Worm (Caenorhabditis elegans) whole organism, L4 larva: ENCODE data around the gene H12D21.6.

Source experiments
- aly-2 ChIP-seq: sonication (generic microtip); optimal IDR thresholded peaks from 2 replicates; lab custom pipeline; 2018; ENCODE audit warnings: missing biosample characterization, missing genetic modification characterization
- ama-1 ChIP-seq: fragments of 150-350 bp; optimal IDR thresholded peaks from 2 replicates; lab custom pipeline; 2014; ENCODE audit warnings: inconsistent platforms, mixed read lengths
- mdl-1 ChIP-seq, 2 experiments: fragments of 150-350 bp in 1 of 2; sonication (generic microtip) in 1 of 2; optimal IDR thresholded peaks; 2 replicates each; lab custom pipeline; 2014 to 2017; ENCODE audit warnings: missing biosample characterization in 2 of 2, missing genetic modification characterization in 2 of 2
- nhr-11 ChIP-seq: fragments of 150-350 bp; optimal IDR thresholded peaks from 2 replicates; lab custom pipeline; 2014; ENCODE audit warnings: missing biosample characterization, missing genetic modification characterization
- nhr-237 ChIP-seq: sonication (generic microtip); optimal IDR thresholded peaks from 2 replicates; lab custom pipeline; 2017; ENCODE audit warnings: missing biosample characterization, missing genetic modification characterization
- unc-62 ChIP-seq, 3 experiments: fragments of 150-350 bp in 1 of 3; sonication (generic microtip); optimal IDR thresholded peaks in 2 of 3; peaks in 1 of 3; 1 replicate in 1 of 3; 2 replicates in 2 of 3; lab custom pipeline; 2014 to 2017; ENCODE audit warnings: missing biosample characterization in 3 of 3, missing genetic modification characterization in 3 of 3, missing genetic modification reagents in 3 of 3, missing genotype in 1 of 3
- zag-1 ChIP-seq: fragments of 150-350 bp; optimal IDR thresholded peaks from 2 replicates; lab custom pipeline; 2014; ENCODE audit warnings: missing biosample characterization, missing genetic modification characterization

DNA sequence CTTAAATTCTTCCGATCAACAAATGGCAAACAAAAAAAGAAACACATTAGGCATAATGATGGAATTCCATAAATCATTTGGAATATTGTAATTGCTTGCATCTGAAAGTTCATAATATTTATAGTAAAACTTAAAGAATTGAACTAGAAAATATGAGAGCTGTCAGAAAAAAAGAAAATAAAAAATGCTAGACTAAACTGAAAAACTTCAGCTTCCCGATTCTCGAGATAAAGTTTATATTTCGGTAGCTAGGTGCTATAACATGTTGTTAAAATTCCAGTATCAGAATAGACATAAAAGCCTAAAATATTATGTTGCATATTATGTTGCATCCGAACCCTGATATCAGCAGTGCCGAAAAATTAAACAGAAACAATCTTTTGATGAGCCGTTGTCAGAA is 26.5 kb upstream of the H12D21.6 start, which contains the start of gene srg-54:
- TF ChIP-seq mdl-1 (tag; optimal IDR thresholded peaks at IDR 0.05; lab: Kevin White, UChicago) (no peak), ama-1 (no peak), zag-1 (tag; lab: Kevin White, UChicago) (no peak), nhr-11 (no peak), aly-2 (tag; lab: Kevin White, UChicago) (no peak), unc-62 (GFP tag; optimal IDR thresholded peaks at IDR 0.05 in 1 of 2; lab: Kevin White, UChicago) (no peak), unc-62 (tag; optimal IDR thresholded peaks at IDR 0.05; lab: Kevin White, UChicago) (no peak), nhr-237 (no peak)
